Fruit fly (Drosophila melanogaster) whole organism, embryonic: Measurements from ENCODE around the gene Rad17.
A peak's percentile ranks its signal among the peaks of the same experiment; 100 is the strongest.

ENCODE experiments used
- Ada2b ChIP-seq: fragments of 200-800 bp; sonication (Bioruptor generic); IDR thresholded peaks from 2 replicates; pipeline ENCODE4 v1.3.6; 2022; ENCODE audit warnings: missing biosample characterization, missing genetic modification characterization
- Atf6 ChIP-seq: fragments of 200-800 bp; sonication (Bioruptor generic); IDR thresholded peaks from 2 replicates; pipeline ENCODE4 v1.3.6; 2022; ENCODE audit warnings: missing biosample characterization, missing genetic modification characterization
- BtbVII ChIP-seq: fragments of 200-800 bp; sonication (Bioruptor generic); optimal IDR thresholded peaks from 3 replicates; lab custom pipeline; 2017; ENCODE audit warnings: missing biosample characterization, mild to moderate bottlenecking, missing genetic modification characterization
- CG1024 ChIP-seq: fragments of 200-800 bp; sonication (Bioruptor generic); IDR thresholded peaks from 2 replicates; pipeline ENCODE4 v1.3.6; 2022; ENCODE audit warnings: missing biosample characterization, missing genetic modification characterization
- CG10543 ChIP-seq: fragments of 200-800 bp; sonication (Bioruptor generic); optimal IDR thresholded peaks from 3 replicates; lab custom pipeline; 2017; ENCODE audit warnings: missing biosample characterization, mild to moderate bottlenecking, missing genetic modification characterization, moderate library complexity
- CG10979 ChIP-seq: fragments of 200-800 bp; sonication (Bioruptor generic); optimal IDR thresholded peaks from 2 replicates; lab custom pipeline; 2018; ENCODE audit warnings: missing biosample characterization, mild to moderate bottlenecking, missing genetic modification characterization, moderate library complexity
- CG11456 ChIP-seq: fragments of 200-800 bp; sonication (Bioruptor generic); IDR thresholded peaks from 3 replicates; pipeline ENCODE4 v1.3.6; 2022; ENCODE audit warnings: missing biosample characterization, missing genetic modification characterization
- CG12659 ChIP-seq: fragments of 200-800 bp; sonication (Bioruptor generic); optimal IDR thresholded peaks from 3 replicates; lab custom pipeline; 2017; ENCODE audit warnings: mild to moderate bottlenecking, missing biosample characterization, missing genetic modification reagents, missing genetic modification characterization
- CG14860 ChIP-seq: fragments of 200-800 bp; sonication (Bioruptor generic); IDR thresholded peaks from 3 replicates; pipeline ENCODE4 v1.3.6; 2022; ENCODE audit warnings: missing biosample characterization, missing genetic modification characterization; ENCODE audit not compliant: partially characterized antibody
- CG16815 ChIP-seq: fragments of 200-800 bp; sonication (Bioruptor generic); optimal IDR thresholded peaks from 3 replicates; lab custom pipeline; 2017; ENCODE audit warnings: missing biosample characterization, mild to moderate bottlenecking, missing genetic modification characterization
- CG17612 ChIP-seq: fragments of 200-800 bp; sonication (Bioruptor generic); IDR thresholded peaks from 2 replicates; pipeline ENCODE4 v1.3.6; 2022; ENCODE audit warnings: missing biosample characterization, missing genetic modification characterization
- CG18011 ChIP-seq: fragments of 200-800 bp; sonication (Bioruptor generic); optimal IDR thresholded peaks from 2 replicates; lab custom pipeline; 2017; ENCODE audit warnings: missing biosample characterization, missing genetic modification characterization, mild to moderate bottlenecking, moderate library complexity, missing genotype
- CG1832 ChIP-seq: fragments of 200-800 bp; sonication (Bioruptor generic); optimal IDR thresholded peaks from 2 replicates; lab custom pipeline; 2017; ENCODE audit warnings: missing biosample characterization, mild to moderate bottlenecking, missing genetic modification characterization, inconsistent platforms
- CG3065 ChIP-seq: fragments of 200-800 bp; sonication (Bioruptor generic); optimal IDR thresholded peaks from 2 replicates; lab custom pipeline; 2016; ENCODE audit warnings: missing biosample characterization, missing genetic modification characterization
- CG4328 ChIP-seq: fragments of 200-800 bp; sonication (Bioruptor generic); optimal IDR thresholded peaks from 3 replicates; lab custom pipeline; 2017; ENCODE audit warnings: missing biosample characterization, missing genetic modification reagents, missing genetic modification characterization
- CG6854 ChIP-seq: fragments of 200-800 bp; sonication (Bioruptor generic); optimal IDR thresholded peaks from 3 replicates; lab custom pipeline; 2017; ENCODE audit warnings: missing biosample characterization, mild to moderate bottlenecking, missing genetic modification characterization
- CG7556 ChIP-seq: fragments of 200-800 bp; sonication (Bioruptor generic); optimal IDR thresholded peaks from 2 replicates; lab custom pipeline; 2017; ENCODE audit warnings: missing biosample characterization, mild to moderate bottlenecking, missing genetic modification characterization
- CG8359 ChIP-seq: fragments of 200-800 bp; sonication (Bioruptor generic); optimal IDR thresholded peaks from 2 replicates; lab custom pipeline; 2017; ENCODE audit warnings: missing biosample characterization, mild to moderate bottlenecking, missing genetic modification characterization, borderline replicate concordance
- CG9609 ChIP-seq: fragments of 200-800 bp; sonication (Bioruptor generic); optimal IDR thresholded peaks from 3 replicates; lab custom pipeline; 2016; ENCODE audit warnings: missing biosample characterization, missing genetic modification characterization
- Dbx ChIP-seq: fragments of 200-800 bp; sonication (Bioruptor generic); IDR thresholded peaks from 3 replicates; pipeline ENCODE4 v1.3.6; 2022; ENCODE audit warnings: missing biosample characterization, missing genetic modification characterization
- Dek ChIP-seq: fragments of 200-800 bp; sonication (Bioruptor generic); optimal IDR thresholded peaks from 3 replicates; lab custom pipeline; 2019; ENCODE audit warnings: missing biosample characterization, mild to moderate bottlenecking, missing genetic modification characterization, moderate library complexity
- E2f1 ChIP-seq: fragments of 200-800 bp; sonication (Bioruptor generic); IDR thresholded peaks from 2 replicates; pipeline ENCODE4 v1.3.6; 2022; ENCODE audit warnings: missing biosample characterization, missing genetic modification characterization
- E2f2 ChIP-seq: fragments of 200-800 bp; sonication (Bioruptor generic); IDR thresholded peaks from 2 replicates; pipeline ENCODE4 v1.3.6; 2022; ENCODE audit warnings: missing biosample characterization, missing genetic modification characterization
- Gug ChIP-seq: fragments of 200-800 bp; sonication (Bioruptor generic); IDR thresholded peaks from 4 replicates; pipeline ENCODE4 v1.3.6; 2022; ENCODE audit warnings: missing biosample characterization, missing genetic modification characterization
- Hr3 ChIP-seq: fragments of 200-800 bp; sonication (Bioruptor generic); optimal IDR thresholded peaks from 3 replicates; lab custom pipeline; 2016; ENCODE audit warnings: missing biosample characterization, missing genetic modification characterization
- PHDP ChIP-seq: fragments of 200-800 bp; sonication (Bioruptor generic); optimal IDR thresholded peaks from 3 replicates; lab custom pipeline; 2018; ENCODE audit warnings: missing biosample characterization, mild to moderate bottlenecking, missing genetic modification characterization, moderate library complexity
- Pdp1 ChIP-seq, 2 experiments: fragments of 200-800 bp; sonication (Bioruptor generic); optimal IDR thresholded peaks; 3 replicates each; lab custom pipeline; 2016; ENCODE audit warnings: missing biosample characterization in 2 of 2, missing genetic modification characterization in 2 of 2, mild to moderate bottlenecking in 1 of 2, moderate library complexity in 1 of 2
- Poxn ChIP-seq: fragments of 200-800 bp; sonication (Bioruptor generic); IDR thresholded peaks from 2 replicates; pipeline ENCODE4 v1.3.6; 2022; ENCODE audit warnings: missing biosample characterization, missing genetic modification characterization
- Ssrp ChIP-seq: fragments of 200-800 bp; sonication (Bioruptor generic); optimal IDR thresholded peaks from 2 replicates; lab custom pipeline; 2018; ENCODE audit warnings: missing biosample characterization, mild to moderate bottlenecking, missing genetic modification characterization, moderate library complexity
- Xrp1 ChIP-seq: fragments of 200-800 bp; sonication (Bioruptor generic); IDR thresholded peaks from 2 replicates; pipeline ENCODE4 v1.3.6; 2022; ENCODE audit warnings: missing biosample characterization, missing genetic modification characterization
- ara ChIP-seq: fragments of 200-800 bp; sonication (Bioruptor generic); IDR thresholded peaks from 2 replicates; pipeline ENCODE4 v1.3.6; 2022; ENCODE audit warnings: missing biosample characterization, missing genetic modification characterization
- cg ChIP-seq: fragments of 200-800 bp; sonication (Bioruptor generic); optimal IDR thresholded peaks from 3 replicates; lab custom pipeline; 2019; ENCODE audit warnings: missing biosample characterization, mild to moderate bottlenecking, missing genetic modification characterization, moderate library complexity
- dpn ChIP-seq, 2 experiments: fragments of 200-800 bp; sonication (Bioruptor generic); optimal IDR thresholded peaks; 3 replicates each; lab custom pipeline; 2016; ENCODE audit warnings: missing biosample characterization in 2 of 2, missing genetic modification characterization in 2 of 2
- fd102C ChIP-seq: fragments of 200-800 bp; sonication (Bioruptor generic); optimal IDR thresholded peaks from 2 replicates; lab custom pipeline; 2018; ENCODE audit warnings: missing biosample characterization, mild to moderate bottlenecking, missing genetic modification characterization, moderate library complexity
- fu2 ChIP-seq: fragments of 200-800 bp; sonication (Bioruptor generic); optimal IDR thresholded peaks from 2 replicates; lab custom pipeline; 2016; ENCODE audit warnings: missing biosample characterization, missing genetic modification characterization
- gsb-n ChIP-seq: fragments of 200-800 bp; sonication (Bioruptor generic); optimal IDR thresholded peaks from 3 replicates; lab custom pipeline; 2018; ENCODE audit warnings: missing biosample characterization, mild to moderate bottlenecking, missing genetic modification characterization
- inv ChIP-seq: fragments of 200-800 bp; sonication (Bioruptor generic); IDR thresholded peaks from 2 replicates; pipeline ENCODE4 v1.3.6; 2022; ENCODE audit warnings: missing biosample characterization, missing genetic modification characterization; ENCODE audit not compliant: partially characterized antibody
- kah ChIP-seq: fragments of 200-800 bp; sonication (Bioruptor generic); optimal IDR thresholded peaks from 2 replicates; lab custom pipeline; 2018; ENCODE audit warnings: missing biosample characterization, mild to moderate bottlenecking, missing genetic modification characterization
- ken ChIP-seq: fragments of 200-800 bp; sonication (Bioruptor generic); IDR thresholded peaks from 3 replicates; pipeline ENCODE4 v1.3.6; 2022; ENCODE audit warnings: missing biosample characterization, missing genetic modification characterization
- org-1 ChIP-seq: fragments of 200-800 bp; sonication (Bioruptor generic); optimal IDR thresholded peaks from 2 replicates; lab custom pipeline; 2017; ENCODE audit warnings: missing biosample characterization, missing genetic modification characterization
- pita ChIP-seq: fragments of 200-800 bp; sonication (Bioruptor generic); optimal IDR thresholded peaks from 2 replicates; lab custom pipeline; 2017; ENCODE audit warnings: missing biosample characterization, mild to moderate bottlenecking, missing genetic modification characterization
- ro ChIP-seq: fragments of 200-800 bp; sonication (Bioruptor generic); IDR thresholded peaks from 2 replicates; pipeline ENCODE4 v1.3.6; 2022; ENCODE audit warnings: missing biosample characterization, missing genetic modification characterization
- sob ChIP-seq: fragments of 200-800 bp; sonication (Bioruptor generic); IDR thresholded peaks from 2 replicates; pipeline ENCODE4 v1.3.6; 2022; ENCODE audit warnings: missing biosample characterization, missing genetic modification characterization
- ssp ChIP-seq: fragments of 200-800 bp; sonication (Bioruptor generic); IDR thresholded peaks from 2 replicates; pipeline ENCODE4 v1.3.6; 2022; ENCODE audit warnings: missing biosample characterization, missing genetic modification characterization
- ttk ChIP-seq: fragments of 200-800 bp; sonication (Bioruptor generic); IDR thresholded peaks from 2 replicates; pipeline ENCODE4 v2.1.2; 2022; ENCODE audit warnings: missing biosample characterization, missing genetic modification characterization
- unc-4 ChIP-seq: fragments of 200-800 bp; sonication (Bioruptor generic); IDR thresholded peaks from 2 replicates; pipeline ENCODE4 v1.3.6; 2022; ENCODE audit warnings: missing biosample characterization, missing genetic modification characterization; ENCODE audit not compliant: partially characterized antibody
- unpg ChIP-seq: fragments of 200-800 bp; sonication (Bioruptor generic); optimal IDR thresholded peaks from 3 replicates; lab custom pipeline; 2018; ENCODE audit warnings: missing biosample characterization, mild to moderate bottlenecking, missing genetic modification characterization, moderate library complexity
- vnd ChIP-seq: fragments of 200-800 bp; sonication (Bioruptor generic); IDR thresholded peaks from 3 replicates; pipeline ENCODE4 v1.3.6; 2022; ENCODE audit warnings: missing biosample characterization, missing genetic modification characterization; ENCODE audit not compliant: partially characterized antibody

Gene Rad17

DNA sequence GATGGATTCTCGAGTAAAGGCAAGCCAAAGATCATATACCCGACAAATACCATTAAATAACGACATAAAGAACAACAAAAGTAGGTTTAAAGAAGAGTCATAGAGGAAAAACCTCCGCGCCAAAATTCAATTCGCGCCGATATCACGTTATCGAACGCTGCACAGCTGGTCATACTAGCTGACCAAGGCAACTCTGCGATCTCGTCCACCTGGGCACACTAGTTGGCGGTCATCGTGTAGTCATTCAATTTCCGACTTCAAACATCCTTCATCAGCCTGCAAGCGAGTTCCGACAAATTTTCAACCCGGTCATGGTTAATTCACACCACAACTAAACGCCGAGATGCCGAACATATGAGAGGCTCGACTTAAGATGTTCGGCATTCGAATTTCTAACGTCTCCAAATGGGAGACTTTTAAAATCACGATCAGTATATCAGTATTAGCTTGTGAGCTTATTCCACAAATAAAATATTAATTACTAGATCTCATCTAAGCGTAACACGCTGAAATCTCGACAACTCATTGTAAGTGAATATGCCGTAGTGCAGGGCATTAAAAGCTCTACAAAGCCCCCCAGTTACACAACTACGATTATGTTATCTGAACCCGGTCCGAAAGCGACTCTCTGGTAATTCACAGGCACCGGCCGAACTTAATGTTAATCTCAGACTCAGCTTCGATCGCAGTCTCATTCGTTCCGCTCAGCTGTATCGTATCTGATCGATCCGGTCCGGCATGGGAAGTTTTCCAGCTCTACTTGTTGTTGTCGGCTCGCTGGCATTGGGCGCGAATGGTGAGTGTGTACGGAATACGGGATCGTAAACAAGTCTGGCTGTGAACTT, 6.0 kb downstream of the Rad17 start, which contains the start of gene CG3505 (continued):
- TF ChIP-seq CG4328 (GFP tag; lab: Kevin White, UChicago), result peak; percentile 40
- no peak for TF ChIP-seq cg
- no peak for TF ChIP-seq CG9609 (GFP tag; lab: Kevin White, UChicago)
- no peak for TF ChIP-seq Poxn
- TF ChIP-seq Dbx (GFP tag; lab: Robert Waterston, UW), result peak; percentile 56; the same call in 2 of the 3 replicates
- TF ChIP-seq CG8359 (GFP tag; lab: Kevin White, UChicago), result no peak
- no peak for TF ChIP-seq ara
- TF ChIP-seq vnd, result peak; percentile 33; the same call in 1 of the 3 replicates
- 0 out of 2 replicates have a peak, but pooled peaks have one; percentile 33 for TF ChIP-seq unc-4
- TF ChIP-seq CG6854, result no peak
- no peak for TF ChIP-seq E2f1 (GFP tag; lab: Robert Waterston, UW)
- peak; percentile 6 for TF ChIP-seq CG18011 (GFP tag; lab: Kevin White, UChicago)
- TF ChIP-seq E2f2 (GFP tag; lab: Robert Waterston, UW), result peak; percentile 100
- TF ChIP-seq Ada2b (GFP tag; lab: Robert Waterston, UW), result peak; percentile 49; the same call in 1 of the 2 replicates
- TF ChIP-seq ttk (GFP tag; lab: Robert Waterston, UW), result no peak
- TF ChIP-seq unpg (GFP tag; lab: Kevin White, UChicago), result peak; percentile 38
- no peak for TF ChIP-seq Gug (GFP tag; lab: Robert Waterston, UW)
- TF ChIP-seq Dek, result peak; percentile 46
- peak; percentile 26 to 96 for TF ChIP-seq Pdp1 (GFP tag; optimal IDR thresholded peaks at IDR 0.05; lab: Kevin White, UChicago)
- TF ChIP-seq CG16815 (GFP tag; lab: Kevin White, UChicago), result no peak
- no peak for TF ChIP-seq gsb-n
- no peak for TF ChIP-seq CG11456 (GFP tag; lab: Robert Waterston, UW)
- peak; percentile 55 for TF ChIP-seq sob
- no peak for TF ChIP-seq fd102C (GFP tag; lab: Kevin White, UChicago)
- peak; percentile 39 for TF ChIP-seq CG7556 (GFP tag; lab: Kevin White, UChicago)
- peak; percentile 40 for TF ChIP-seq CG12659 (GFP tag; lab: Kevin White, UChicago)
- no peak for TF ChIP-seq CG3065
- no peak for TF ChIP-seq kah
- TF ChIP-seq CG1024 (GFP tag; lab: Robert Waterston, UW), result no peak
- peak; percentile 1 for TF ChIP-seq Hr3 (GFP tag; lab: Kevin White, UChicago)
- TF ChIP-seq Xrp1 (GFP tag; lab: Robert Waterston, UW), result peak; percentile 26; the same call in 1 of the 2 replicates
- no peak for TF ChIP-seq ro (GFP tag; lab: Robert Waterston, UW)
- TF ChIP-seq BtbVII (GFP tag; lab: Kevin White, UChicago), result peak; percentile 29
- TF ChIP-seq Atf6 (GFP tag; lab: Robert Waterston, UW), result no peak; the same call in 1 of the 2 replicates
- TF ChIP-seq Ssrp (tag; lab: Kevin White, UChicago), result peak; percentile 19
- TF ChIP-seq ken, result peak; percentile 40; the same call in 1 of the 3 replicates
- peak; percentile 72 for TF ChIP-seq CG10543 (GFP tag; lab: Kevin White, UChicago)
- TF ChIP-seq fu2 (GFP tag; lab: Kevin White, UChicago), result no peak
- no peak for TF ChIP-seq CG14860
- TF ChIP-seq dpn (GFP tag; optimal IDR thresholded peaks at IDR 0.05; lab: Kevin White, UChicago), result peak in 1 of 2 experiments; percentile 40
- TF ChIP-seq pita (GFP tag; lab: Kevin White, UChicago), result no peak
- no peak for TF ChIP-seq CG1832 (GFP tag; lab: Kevin White, UChicago)
- no peak for TF ChIP-seq CG10979 (tag; lab: Kevin White, UChicago)
- TF ChIP-seq inv (GFP tag; lab: Robert Waterston, UW), result no peak
- no peak for TF ChIP-seq org-1
- peak; percentile 27 for TF ChIP-seq PHDP (tag; lab: Kevin White, UChicago)
- no peak for TF ChIP-seq CG17612 (GFP tag; lab: Robert Waterston, UW)
- no peak for TF ChIP-seq ssp
